Fruit fly (Drosophila melanogaster) whole organism, embryonic: ENCODE data around the gene CG2865.

ENCODE experiments used
- Atf6 ChIP-seq: fragments of 200-800 bp; sonication (Bioruptor generic); IDR thresholded peaks from 2 replicates; pipeline ENCODE4 v1.3.6; 2022; ENCODE audit warnings: missing biosample characterization, missing genetic modification characterization
- Awh ChIP-seq: fragments of 200-800 bp; sonication (Bioruptor generic); IDR thresholded peaks from 2 replicates; pipeline ENCODE4, ENCODE4 v1.3.6; 2022; ENCODE audit warnings: missing biosample characterization, missing genetic modification characterization
- B-H1 ChIP-seq: fragments of 200-800 bp; sonication (Bioruptor generic); IDR thresholded peaks from 3 replicates; pipeline ENCODE4 v1.3.6; 2022; ENCODE audit warnings: missing biosample characterization, missing genetic modification characterization
- Bdp1 ChIP-seq: fragments of 200-800 bp; sonication (Bioruptor generic); optimal IDR thresholded peaks from 3 replicates; lab custom pipeline; 2016; ENCODE audit warnings: missing biosample characterization, missing genetic modification characterization
- Blimp-1 ChIP-seq: fragments of 200-800 bp; sonication (Bioruptor generic); optimal IDR thresholded peaks from 3 replicates; lab custom pipeline; 2018; ENCODE audit warnings: missing biosample characterization, missing genetic modification characterization, mild to moderate bottlenecking, moderate library complexity, missing genetic modification reagents
- CG10565 ChIP-seq: fragments of 200-800 bp; sonication (Bioruptor generic); optimal IDR thresholded peaks from 3 replicates; lab custom pipeline; 2016; ENCODE audit warnings: missing biosample characterization, mild to moderate bottlenecking, missing genetic modification characterization
- CG11247 ChIP-seq: fragments of 200-800 bp; sonication (Bioruptor generic); IDR thresholded peaks from 2 replicates; pipeline ENCODE4 v1.3.6; 2022; ENCODE audit warnings: missing biosample characterization, missing genetic modification characterization
- CG11696 ChIP-seq: fragments of 200-800 bp; sonication (Bioruptor generic); IDR thresholded peaks from 2 replicates; pipeline ENCODE4 v1.3.6; 2022; ENCODE audit warnings: missing biosample characterization, missing genetic modification characterization
- CG13296 ChIP-seq: fragments of 200-800 bp; sonication (Bioruptor generic); optimal IDR thresholded peaks from 3 replicates; lab custom pipeline; 2018; ENCODE audit warnings: missing biosample characterization, mild to moderate bottlenecking, missing genetic modification characterization
- CG14860 ChIP-seq: fragments of 200-800 bp; sonication (Bioruptor generic); IDR thresholded peaks from 3 replicates; pipeline ENCODE4 v1.3.6; 2022; ENCODE audit warnings: missing biosample characterization, missing genetic modification characterization; ENCODE audit not compliant: partially characterized antibody
- CG16815 ChIP-seq: fragments of 200-800 bp; sonication (Bioruptor generic); optimal IDR thresholded peaks from 3 replicates; lab custom pipeline; 2017; ENCODE audit warnings: missing biosample characterization, mild to moderate bottlenecking, missing genetic modification characterization
- CG2199 ChIP-seq: fragments of 200-800 bp; sonication (Bioruptor generic); IDR thresholded peaks from 3 replicates; pipeline ENCODE4 v1.3.6; 2022; ENCODE audit warnings: missing biosample characterization, missing genetic modification characterization
- CG2875 ChIP-seq: fragments of 200-800 bp; sonication (Bioruptor generic); optimal IDR thresholded peaks from 2 replicates; lab custom pipeline; 2017; ENCODE audit warnings: missing biosample characterization, mild to moderate bottlenecking, missing genetic modification characterization, missing genetic modification reagents
- CG3163 ChIP-seq: fragments of 200-800 bp; sonication (Bioruptor generic); optimal IDR thresholded peaks from 3 replicates; lab custom pipeline; 2016; ENCODE audit warnings: missing biosample characterization, missing genetic modification characterization
- CG32767 ChIP-seq: fragments of 200-800 bp; sonication (Bioruptor generic); IDR thresholded peaks from 2 replicates; pipeline ENCODE4 v1.3.6; 2022; ENCODE audit warnings: missing biosample characterization, missing genetic modification characterization
- CG3281 ChIP-seq: fragments of 200-800 bp; sonication (Bioruptor generic); optimal IDR thresholded peaks from 3 replicates; lab custom pipeline; 2017; ENCODE audit warnings: missing biosample characterization, mild to moderate bottlenecking, missing genetic modification characterization
- CG3407 ChIP-seq: fragments of 200-800 bp; sonication (Bioruptor generic); optimal IDR thresholded peaks from 2 replicates; lab custom pipeline; 2018; ENCODE audit warnings: missing biosample characterization, mild to moderate bottlenecking, missing genetic modification characterization
- CG4854 ChIP-seq: fragments of 200-800 bp; sonication (Bioruptor generic); optimal IDR thresholded peaks from 2 replicates; lab custom pipeline; 2016; ENCODE audit warnings: missing biosample characterization, missing genetic modification characterization, inconsistent platforms
- CG6765 ChIP-seq: fragments of 200-800 bp; sonication (Bioruptor generic); optimal IDR thresholded peaks from 3 replicates; lab custom pipeline; 2017; ENCODE audit warnings: missing biosample characterization, mild to moderate bottlenecking, missing genetic modification characterization
- CG7928 ChIP-seq: fragments of 200-800 bp; sonication (Bioruptor generic); optimal IDR thresholded peaks from 2 replicates; lab custom pipeline; 2017; ENCODE audit warnings: missing biosample characterization, mild to moderate bottlenecking, missing genetic modification characterization
- CG9727 ChIP-seq: fragments of 200-800 bp; sonication (Bioruptor generic); optimal IDR thresholded peaks from 3 replicates; lab custom pipeline; 2017; ENCODE audit warnings: missing biosample characterization, mild to moderate bottlenecking, missing genetic modification characterization
- Doc2 ChIP-seq: fragments of 200-800 bp; sonication (Bioruptor generic); IDR thresholded peaks from 2 replicates; pipeline ENCODE4 v1.3.6; 2022; ENCODE audit warnings: missing biosample characterization, missing genetic modification characterization
- Dp ChIP-seq: fragments of 200-800 bp; sonication (Bioruptor generic); optimal IDR thresholded peaks from 2 replicates; lab custom pipeline; 2018; ENCODE audit warnings: missing biosample characterization, mild to moderate bottlenecking, missing genetic modification characterization, moderate library complexity
- ERR ChIP-seq: fragments of 200-800 bp; sonication (Bioruptor generic); optimal IDR thresholded peaks from 2 replicates; lab custom pipeline; 2016; ENCODE audit warnings: missing biosample characterization, missing genetic modification characterization
- Fer2 ChIP-seq: fragments of 200-800 bp; sonication (Bioruptor generic); optimal IDR thresholded peaks from 2 replicates; lab custom pipeline; 2018; ENCODE audit warnings: missing biosample characterization, mild to moderate bottlenecking, missing genetic modification characterization, moderate library complexity
- Med ChIP-seq: fragments of 200-800 bp; sonication (Bioruptor generic); peaks from one replicate; lab custom pipeline; 2016; ENCODE audit warnings: missing biosample characterization, missing genetic modification characterization, mild to moderate bottlenecking, inconsistent platforms, moderate library complexity
- Optix ChIP-seq: fragments of 200-800 bp; sonication (Bioruptor generic); IDR thresholded peaks from 3 replicates; pipeline ENCODE4 v1.3.6; 2022; ENCODE audit warnings: missing biosample characterization, missing genetic modification characterization
- Ptx1 ChIP-seq: fragments of 200-800 bp; sonication (Bioruptor generic); IDR thresholded peaks from 2 replicates; pipeline ENCODE4 v1.3.6; 2022; ENCODE audit warnings: missing biosample characterization, missing genetic modification characterization
- Scr ChIP-seq: fragments of 200-800 bp; sonication (Bioruptor generic); IDR thresholded peaks from 2 replicates; pipeline ENCODE4 v1.3.6; 2022; ENCODE audit warnings: missing biosample characterization, missing genetic modification characterization; ENCODE audit not compliant: partially characterized antibody
- TFAM ChIP-seq: fragments of 200-800 bp; sonication (Bioruptor generic); optimal IDR thresholded peaks from 2 replicates; lab custom pipeline; 2017; ENCODE audit warnings: missing biosample characterization, missing genetic modification characterization, inconsistent platforms
- abd-A ChIP-seq: fragments of 200-800 bp; sonication (Bioruptor generic); optimal IDR thresholded peaks from 3 replicates; lab custom pipeline; 2019; ENCODE audit warnings: missing biosample characterization, mild to moderate bottlenecking, missing genetic modification characterization, moderate library complexity
- az2 ChIP-seq: fragments of 200-800 bp; sonication (Bioruptor generic); optimal IDR thresholded peaks from 3 replicates; lab custom pipeline; 2016; ENCODE audit warnings: missing biosample characterization, missing genetic modification characterization
- dpn ChIP-seq, 2 experiments: fragments of 200-800 bp; sonication (Bioruptor generic); optimal IDR thresholded peaks; 3 replicates each; lab custom pipeline; 2016; ENCODE audit warnings: missing biosample characterization in 2 of 2, missing genetic modification characterization in 2 of 2
- h ChIP-seq: fragments of >200 bp; optimal IDR thresholded peaks from 2 replicates; lab custom pipeline; 2017
- hb ChIP-seq: fragments of 200-800 bp; sonication (Bioruptor generic); IDR thresholded peaks from 3 replicates; pipeline ENCODE4 v1.3.6; 2022; ENCODE audit warnings: missing biosample characterization, missing genetic modification characterization; ENCODE audit not compliant: partially characterized antibody
- kni ChIP-seq: fragments of 200-800 bp; sonication (Bioruptor generic); optimal IDR thresholded peaks from 3 replicates; lab custom pipeline; 2017; ENCODE audit warnings: mild to moderate bottlenecking, missing biosample characterization, missing genetic modification reagents, missing genetic modification characterization
- lilli ChIP-seq: fragments of 200-800 bp; sonication (Bioruptor generic); optimal IDR thresholded peaks from 3 replicates; lab custom pipeline; 2016; ENCODE audit warnings: missing biosample characterization, missing genetic modification characterization
- mirr ChIP-seq: fragments of 200-800 bp; sonication (Bioruptor generic); optimal IDR thresholded peaks from 3 replicates; lab custom pipeline; 2018; ENCODE audit warnings: missing biosample characterization, mild to moderate bottlenecking, missing genetic modification characterization
- odd ChIP-seq: fragments of 200-800 bp; sonication (Bioruptor generic); optimal IDR thresholded peaks from 2 replicates; lab custom pipeline; 2017; ENCODE audit warnings: missing biosample characterization, mild to moderate bottlenecking, missing genetic modification characterization
- salm ChIP-seq: fragments of 200-800 bp; sonication (Bioruptor generic); optimal IDR thresholded peaks from 2 replicates; lab custom pipeline; 2018; ENCODE audit warnings: missing biosample characterization, mild to moderate bottlenecking, missing genetic modification characterization
- schlank ChIP-seq: fragments of 200-800 bp; sonication (Bioruptor generic); optimal IDR thresholded peaks from 2 replicates; lab custom pipeline; 2018; ENCODE audit warnings: missing biosample characterization, mild to moderate bottlenecking, missing genetic modification characterization
- sd ChIP-seq: fragments of 200-800 bp; sonication (Bioruptor generic); optimal IDR thresholded peaks from 3 replicates; lab custom pipeline; 2018; ENCODE audit warnings: missing biosample characterization, mild to moderate bottlenecking, missing genetic modification characterization, moderate library complexity
- sens-2 ChIP-seq: fragments of 200-800 bp; sonication (Bioruptor generic); IDR thresholded peaks from 2 replicates; pipeline ENCODE4 v1.3.6; 2022; ENCODE audit warnings: missing biosample characterization, missing genetic modification characterization
- so ChIP-seq: fragments of 200-800 bp; sonication (Bioruptor generic); IDR thresholded peaks from 3 replicates; pipeline ENCODE4 v1.3.6; 2022; ENCODE audit warnings: missing biosample characterization, missing genetic modification characterization
- sr ChIP-seq: fragments of 200-800 bp; sonication (Bioruptor generic); IDR thresholded peaks from 3 replicates; pipeline ENCODE4 v1.3.6; 2022; ENCODE audit warnings: missing biosample characterization, missing genetic modification characterization
- tna ChIP-seq: fragments of 200-800 bp; sonication (Bioruptor generic); IDR thresholded peaks from 2 replicates; pipeline ENCODE4 v1.3.6; 2022; ENCODE audit warnings: missing biosample characterization, missing genetic modification characterization; ENCODE audit not compliant: partially characterized antibody
- ttk ChIP-seq: fragments of 200-800 bp; sonication (Bioruptor generic); IDR thresholded peaks from 2 replicates; pipeline ENCODE4 v2.1.2; 2022; ENCODE audit warnings: missing biosample characterization, missing genetic modification characterization
- vnd ChIP-seq: fragments of 200-800 bp; sonication (Bioruptor generic); IDR thresholded peaks from 3 replicates; pipeline ENCODE4 v1.3.6; 2022; ENCODE audit warnings: missing biosample characterization, missing genetic modification characterization; ENCODE audit not compliant: partially characterized antibody
- vvl ChIP-seq: fragments of 200-800 bp; sonication (Bioruptor generic); IDR thresholded peaks from 2 replicates; pipeline ENCODE4 v1.3.6; 2022; ENCODE audit warnings: missing biosample characterization, missing genetic modification characterization

Gene CG2865

dm6 chrX:2254020-2254626 lies 39.1 kb downstream of the CG2865 start, which contains the start of gene CG3091 (continued):
- peak; percentile 36; the same call in 1 of the 2 replicates for TF ChIP-seq vvl (GFP tag; lab: Robert Waterston, UW)
- 0 out of 2 replicates have a peak, but pooled peaks have one; percentile 37 for TF ChIP-seq Atf6 (GFP tag; lab: Robert Waterston, UW)

dm6 chrX:2251688-2252087 lies 41.5 kb downstream of the CG2865 start, which contains the start of gene CG3191:
TSS of gene CG3191 (minus strand) at chrX:2251993.
- TF ChIP-seq sr (no peak), CG3407 (GFP tag; lab: Kevin White, UChicago) (no peak), TFAM (GFP tag; lab: Kevin White, UChicago) (no peak), schlank (tag; lab: Kevin White, UChicago) (no peak), CG14860 (GFP tag; lab: Robert Waterston, UW) (0 out of 3 replicates have a peak, but pooled peaks have one; percentile 48), CG16815 (GFP tag; lab: Kevin White, UChicago) (no peak), CG9727 (GFP tag; lab: Kevin White, UChicago) (no peak), Optix (GFP tag; lab: Robert Waterston, UW) (no peak), CG7928 (GFP tag; lab: Kevin White, UChicago) (no peak), ERR (GFP tag; lab: Kevin White, UChicago) (no peak), kni (GFP tag; lab: Kevin White, UChicago) (no peak), dpn (GFP tag; optimal IDR thresholded peaks at IDR 0.05; lab: Kevin White, UChicago) (no peak), Ptx1 (GFP tag; lab: Robert Waterston, UW) (no peak), sens-2 (GFP tag; lab: Robert Waterston, UW) (no peak), CG6765 (GFP tag; lab: Kevin White, UChicago) (no peak), CG3163 (no peak), so (GFP tag; lab: Robert Waterston, UW) (no peak), Bdp1 (GFP tag; lab: Kevin White, UChicago) (no peak), sd (tag; lab: Kevin White, UChicago) (no peak), Fer2 (tag; lab: Kevin White, UChicago) (no peak), CG4854 (GFP tag; lab: Kevin White, UChicago) (no peak), CG11696 (GFP tag; lab: Robert Waterston, UW) (no peak), mirr (GFP tag; lab: Kevin White, UChicago) (no peak), Scr (GFP tag; lab: Robert Waterston, UW) (peak; percentile 48), CG10565 (GFP tag; lab: Kevin White, UChicago) (no peak), salm (tag; lab: Kevin White, UChicago) (no peak), abd-A (tag; lab: Kevin White, UChicago) (no peak), h (lab: Kevin White, UChicago) (no peak), Awh (GFP tag; lab: Robert Waterston, UW) (no peak), CG11247 (no peak), CG13296 (no peak), Dp (peak; percentile 40), ttk (GFP tag; lab: Robert Waterston, UW) (no peak), B-H1 (GFP tag; lab: Robert Waterston, UW) (no peak), lilli (GFP tag; lab: Kevin White, UChicago) (no peak), CG2875 (GFP tag; lab: Kevin White, UChicago) (no peak), CG2199 (GFP tag; lab: Robert Waterston, UW) (no peak), odd (GFP tag; lab: Kevin White, UChicago) (no peak), tna (GFP tag; lab: Robert Waterston, UW) (peak; percentile 41; the same call in 1 of the 2 replicates), Blimp-1 (GFP tag; lab: Kevin White, UChicago) (no peak), Med (peak; percentile 46), CG32767 (no peak), vnd (GFP tag; lab: Robert Waterston, UW) (peak; percentile 50; the same call in 2 of the 3 replicates), CG3281 (GFP tag; lab: Kevin White, UChicago) (no peak), az2 (GFP tag; lab: Kevin White, UChicago) (no peak), hb (GFP tag; lab: Robert Waterston, UW) (0 out of 3 replicates have a peak, but pooled peaks have one; percentile 35), Doc2 (no peak)
